Fruit fly (Drosophila melanogaster) whole organism, wandering third instar larva: ENCODE measurements around the gene ImpL2.

ENCODE experiments used
- Abd-B ChIP-seq: fragments of >200 bp; optimal IDR thresholded peaks from 2 replicates; lab custom pipeline; 2017; ENCODE audit warnings: missing biosample characterization, missing genetic modification characterization
- Dif ChIP-seq: fragments of 200-275, 200-300 bp; sonication (Bioruptor generic); optimal IDR thresholded peaks from 2 replicates; lab custom pipeline; 2018; ENCODE audit warnings: missing biosample characterization, missing genetic modification characterization; ENCODE audit not compliant: partially characterized antibody
- GATAd ChIP-seq: sonication (Bioruptor generic); optimal IDR thresholded peaks from 2 replicates; lab custom pipeline; 2016; ENCODE audit warnings: missing biosample characterization, missing genetic modification characterization
- N ChIP-seq: fragments of >200 bp; optimal IDR thresholded peaks from 2 replicates; lab custom pipeline; 2018; ENCODE audit warnings: missing biosample characterization, missing external identifiers, missing genetic modification characterization
- Rel ChIP-seq, 2 experiments: fragments of 200-800 bp; sonication (Bioruptor generic) in 1 of 2; optimal IDR thresholded peaks; 2 replicates in 1 of 2; 3 replicates in 1 of 2; lab custom pipeline; 2016 to 2019; ENCODE audit warnings: mild to moderate bottlenecking in 2 of 2, missing biosample characterization in 2 of 2, missing genetic modification characterization in 2 of 2, moderate library complexity in 1 of 2
- Sp1 ChIP-seq: fragments of 200-800 bp; sonication (Bioruptor generic); optimal IDR thresholded peaks from 3 replicates; lab custom pipeline; 2019; ENCODE audit warnings: missing biosample characterization, mild to moderate bottlenecking, missing genetic modification characterization, moderate library complexity
- h ChIP-seq: fragments of 200-800 bp; sonication (Bioruptor generic); optimal IDR thresholded peaks from 3 replicates; lab custom pipeline; 2016; ENCODE audit warnings: missing biosample characterization, mild to moderate bottlenecking, missing genetic modification characterization
- jim ChIP-seq: fragments of 175-275, 200-325 bp; sonication (Bioruptor generic); optimal IDR thresholded peaks from 2 replicates; lab custom pipeline; 2016; ENCODE audit warnings: missing biosample characterization, mild to moderate bottlenecking, missing genetic modification characterization
- sage ChIP-seq: fragments of 200-800 bp; sonication (Bioruptor generic); optimal IDR thresholded peaks from 2 replicates; lab custom pipeline; 2016; ENCODE audit warnings: missing biosample characterization, mild to moderate bottlenecking, missing genetic modification characterization

- no peak for TF ChIP-seq h (GFP tag; lab: Kevin White, UChicago)
- TF ChIP-seq N (GFP tag; lab: Kevin White, UChicago): no peak
- no peak for TF ChIP-seq GATAd (GFP tag; lab: Kevin White, UChicago)
- no peak for TF ChIP-seq Sp1 (GFP tag; lab: Kevin White, UChicago)
- TF ChIP-seq Dif (GFP tag; lab: Kevin White, UChicago): no peak
- no peak for TF ChIP-seq Rel (GFP tag; optimal IDR thresholded peaks at IDR 0.05; lab: Kevin White, UChicago)
- TF ChIP-seq Rel (tag; optimal IDR thresholded peaks at IDR 0.05; lab: Kevin White, UChicago): no peak
- no peak for TF ChIP-seq Abd-B (GFP tag; lab: Kevin White, UChicago)
- no peak for TF ChIP-seq jim (GFP tag; lab: Kevin White, UChicago)
- no peak for TF ChIP-seq sage (GFP tag; lab: Kevin White, UChicago)
Measured at dm6 chr3L:4236097-4236572, at the start of gene ImpL2.
